Worm (Caenorhabditis elegans): ENCODE measurements around the gene fubl-2.

- TF ChIP-seq mdl-1 (tag; optimal IDR thresholded peaks at IDR 0.05) (no peak), ama-1 (optimal IDR thresholded peaks at IDR 0.05) (no peak), fos-1 (tag; optimal IDR thresholded peaks at IDR 0.05) (no peak), egl-27 (tag; optimal IDR thresholded peaks at IDR 0.05) (peak; percentile 17), unc-62 (GFP tag; optimal IDR thresholded peaks at IDR 0.05) (no peak), lin-11 (tag; optimal IDR thresholded peaks at IDR 0.05) (no peak), R02D3.7 (tag; optimal IDR thresholded peaks at IDR 0.05) (no peak)
Measured at ce11 chrIII:7068520-7069113, 18.9 kb downstream of the fubl-2 start, which contains the start of the genes ubc-18 and R01H2.8.
